Worm (Caenorhabditis elegans) whole organism, mixed stage, embryonic: ENCODE measurements around the gene drd-10.
"Not testable (repeated sequence)": the region's sequence is repeated elsewhere in the genome, so short reads cannot be mapped to it uniquely, and the experiment has no call there.

Source experiments
- lsy-2 ChIP-seq: fragments of 150-350 bp; optimal IDR thresholded peaks from 2 replicates; lab custom pipeline; 2014; ENCODE audit warnings: missing biosample characterization, missing genetic modification characterization
- nhr-12 ChIP-seq: fragments of 150-350 bp; optimal IDR thresholded peaks from 2 replicates; lab custom pipeline; 2014; ENCODE audit warnings: missing biosample characterization, missing genetic modification characterization
- nhr-237 ChIP-seq: fragments of 150-350 bp; optimal IDR thresholded peaks from 2 replicates; lab custom pipeline; 2014; ENCODE audit warnings: missing biosample characterization, missing genetic modification characterization
- nhr-76 ChIP-seq: sonication (generic microtip); optimal IDR thresholded peaks from 2 replicates; lab custom pipeline; 2017; ENCODE audit warnings: missing biosample characterization, missing genetic modification characterization

ce11 chrV:7057795-7058194 is 50.4 kb downstream of the drd-10 start, which contains the start of gene Y57E12AL.2:
- not testable (repeated sequence) for TF ChIP-seq nhr-12, nhr-237, nhr-76, lsy-2 (tag; lab: Kevin White, UChicago)
